Worm (Caenorhabditis elegans) whole organism, young adult: ENCODE results near the gene F08C6.5.

Experiments
- B0336.3 ChIP-seq: fragments of 200-800 bp; sonication (Bioruptor generic); IDR thresholded peaks from 2 replicates; pipeline ENCODE4 v1.3.6; 2022; ENCODE audit warnings: missing genetic modification characterization, missing compliant biosample characterization
- C17E4.6 ChIP-seq: fragments of 200-800 bp; sonication (Bioruptor generic); IDR thresholded peaks from 2 replicates; pipeline ENCODE4 v1.3.6; 2022; ENCODE audit warnings: missing genetic modification reagents, missing genetic modification characterization, missing compliant biosample characterization
- F22D6.2 ChIP-seq: sonication (generic microtip); optimal IDR thresholded peaks from 2 replicates; lab custom pipeline; 2016; ENCODE audit warnings: mild to moderate bottlenecking, missing genetic modification characterization, missing compliant biosample characterization
- F37B4.10 ChIP-seq: fragments of 200-800 bp; sonication (Bioruptor generic); IDR thresholded peaks from 2 replicates; pipeline ENCODE4 v1.3.6; 2022; ENCODE audit warnings: missing genetic modification characterization, missing compliant biosample characterization
- F39B2.1 ChIP-seq: fragments of 200-800 bp; sonication (Bioruptor generic); IDR thresholded peaks from 2 replicates; pipeline ENCODE4 v1.3.6; 2022; ENCODE audit warnings: missing genetic modification reagents, missing genetic modification characterization, missing compliant biosample characterization
- F52B5.7 ChIP-seq: sonication (generic microtip); optimal IDR thresholded peaks from 2 replicates; lab custom pipeline; 2016; ENCODE audit warnings: mild to moderate bottlenecking, missing genetic modification characterization, missing compliant biosample characterization
- K12H6.12 ChIP-seq: fragments of 200-800 bp; sonication (Bioruptor generic); optimal IDR thresholded peaks from 2 replicates; lab custom pipeline; 2018; ENCODE audit warnings: mild to moderate bottlenecking, missing genetic modification characterization, missing compliant biosample characterization
- ZK185.1 ChIP-seq: sonication (generic microtip); optimal IDR thresholded peaks from 2 replicates; lab custom pipeline; 2016; ENCODE audit warnings: mild to moderate bottlenecking, missing genetic modification characterization, missing compliant biosample characterization; ENCODE audit not compliant: poor library complexity, severe bottlenecking
- cebp-1 ChIP-seq, 2 experiments: fragments of 200-800 bp in 1 of 2; sonication (Bioruptor generic) in 1 of 2; sonication (generic microtip) in 1 of 2; IDR thresholded peaks in 1 of 2; optimal IDR thresholded peaks in 1 of 2; 2 replicates each; pipeline versions ENCODE4 v1.3.6 to Lab custom; 2017 to 2022; ENCODE audit warnings: missing compliant biosample characterization in 2 of 2, missing genetic modification characterization in 2 of 2, mild to moderate bottlenecking in 1 of 2, missing genetic modification reagents in 1 of 2, moderate library complexity in 1 of 2
- dpl-1 ChIP-seq: fragments of 150-350 bp; optimal IDR thresholded peaks from 2 replicates; lab custom pipeline; 2014; ENCODE audit warnings: missing biosample characterization, missing genetic modification reagents, missing genetic modification characterization
- egl-18 ChIP-seq: fragments of 200-800 bp; sonication (Bioruptor generic); IDR thresholded peaks from 2 replicates; pipeline ENCODE4 v1.3.6; 2022; ENCODE audit warnings: missing genetic modification reagents, missing genetic modification characterization, missing compliant biosample characterization
- ets-4 ChIP-seq: fragments of 200-800 bp; sonication (Bioruptor generic); optimal IDR thresholded peaks from 2 replicates; lab custom pipeline; 2018; ENCODE audit warnings: mild to moderate bottlenecking, missing genetic modification characterization, missing compliant biosample characterization
- hsf-1 ChIP-seq: fragments of 200-800 bp; sonication (Bioruptor generic); IDR thresholded peaks from 2 replicates; pipeline ENCODE4 v1.3.6; 2022; ENCODE audit warnings: missing genetic modification reagents, missing genetic modification characterization, missing compliant biosample characterization
- lag-1 ChIP-seq: fragments of 200-800 bp; sonication (Bioruptor generic); IDR thresholded peaks from 2 replicates; pipeline ENCODE4 v1.3.6; 2022; ENCODE audit warnings: missing genetic modification reagents, missing genetic modification characterization, missing compliant biosample characterization
- let-526 ChIP-seq: fragments of 200-800 bp; sonication (Bioruptor generic); IDR thresholded peaks from 2 replicates; pipeline ENCODE4 v1.3.6; 2022; ENCODE audit warnings: missing genetic modification reagents, missing genetic modification characterization, missing compliant biosample characterization
- let-607 ChIP-seq, 2 experiments: fragments of 200-800 bp in 1 of 2; sonication (Bioruptor generic) in 1 of 2; sonication (generic microtip) in 1 of 2; optimal IDR thresholded peaks; 2 replicates each; lab custom pipeline; 2016 to 2018; ENCODE audit warnings: mild to moderate bottlenecking in 2 of 2, missing compliant biosample characterization in 2 of 2, missing genetic modification characterization in 2 of 2, moderate library complexity in 2 of 2, missing genotype in 1 of 2
- lin-35 ChIP-seq, 3 experiments: fragments of 150-350 bp in 2 of 3; sonication (generic microtip) in 1 of 3; optimal IDR thresholded peaks; 2 replicates each; lab custom pipeline; 2014 to 2018; ENCODE audit warnings: missing biosample characterization in 3 of 3, missing genetic modification characterization in 3 of 3, missing genetic modification reagents in 3 of 3
- lin-40 ChIP-seq: sonication (generic microtip); optimal IDR thresholded peaks from 2 replicates; lab custom pipeline; 2016; ENCODE audit warnings: missing genetic modification characterization, mild to moderate bottlenecking, missing compliant biosample characterization, missing genotype, missing genetic modification reagents
- lin-54 ChIP-seq: fragments of 200-800 bp; sonication (Bioruptor generic); optimal IDR thresholded peaks from 2 replicates; lab custom pipeline; 2018; ENCODE audit warnings: mild to moderate bottlenecking, missing genetic modification characterization, missing compliant biosample characterization
- lsl-1 ChIP-seq: fragments of 200-800 bp; sonication (Bioruptor generic); optimal IDR thresholded peaks from 2 replicates; lab custom pipeline; 2018; ENCODE audit warnings: mild to moderate bottlenecking, missing genetic modification characterization, moderate library complexity, missing compliant biosample characterization
- lsy-27 ChIP-seq: sonication (generic microtip); optimal IDR thresholded peaks from 2 replicates; lab custom pipeline; 2017; ENCODE audit warnings: missing genetic modification characterization, mild to moderate bottlenecking, missing compliant biosample characterization, antibody characterized with exemption, missing genotype, borderline replicate concordance; ENCODE audit not compliant: insufficient read depth
- madf-10 ChIP-seq: sonication (generic microtip); optimal IDR thresholded peaks from 2 replicates; lab custom pipeline; 2016; ENCODE audit warnings: mild to moderate bottlenecking, missing genetic modification characterization, missing compliant biosample characterization
- madf-8 ChIP-seq: fragments of 200-800 bp; sonication (Bioruptor generic); conservative IDR thresholded peaks from 2 replicates; pipeline ENCODE4 v1.3.6; 2022; ENCODE audit warnings: missing genetic modification reagents, missing genetic modification characterization, missing compliant biosample characterization
- mel-28 ChIP-seq: sonication (generic microtip); optimal IDR thresholded peaks from 2 replicates; lab custom pipeline; 2016; ENCODE audit warnings: borderline replicate concordance, mild to moderate bottlenecking, missing genetic modification characterization, missing compliant biosample characterization
- mxl-1 ChIP-seq: sonication (generic microtip); optimal IDR thresholded peaks from 2 replicates; lab custom pipeline; 2016; ENCODE audit warnings: missing genetic modification characterization, missing compliant biosample characterization
- nfya-1 ChIP-seq: sonication (generic microtip); optimal IDR thresholded peaks from 2 replicates; lab custom pipeline; 2017; ENCODE audit warnings: antibody characterized with exemption, missing compliant biosample characterization, missing genetic modification characterization, borderline replicate concordance; ENCODE audit not compliant: insufficient read depth
- nfyb-1 ChIP-seq: fragments of 200-800 bp; sonication (Bioruptor generic); IDR thresholded peaks from 2 replicates; pipeline ENCODE4 v1.3.6; 2022; ENCODE audit warnings: missing genetic modification reagents, missing genetic modification characterization, missing compliant biosample characterization
- nhr-179 ChIP-seq: sonication (generic microtip); optimal IDR thresholded peaks from 2 replicates; lab custom pipeline; 2016; ENCODE audit warnings: mild to moderate bottlenecking, missing genetic modification characterization, missing compliant biosample characterization
- nhr-27 ChIP-seq: fragments of 200-800 bp; sonication (Bioruptor generic); optimal IDR thresholded peaks from 2 replicates; lab custom pipeline; 2018; ENCODE audit warnings: mild to moderate bottlenecking, missing genetic modification characterization, moderate library complexity, missing compliant biosample characterization
- nhr-80 ChIP-seq: sonication (generic microtip); optimal IDR thresholded peaks from 2 replicates; lab custom pipeline; 2016; ENCODE audit warnings: missing genetic modification characterization, missing compliant biosample characterization
- pha-4 ChIP-seq: fragments of 150-350 bp; sonication (generic microtip); optimal IDR thresholded peaks from 2 replicates; lab custom pipeline; 2014; ENCODE audit warnings: missing biosample characterization, missing genetic modification reagents, missing genetic modification characterization
- repo-1 ChIP-seq: sonication (generic microtip); optimal IDR thresholded peaks from 2 replicates; lab custom pipeline; 2017; ENCODE audit warnings: mild to moderate bottlenecking, missing genetic modification characterization, missing compliant biosample characterization
- sdz-38 ChIP-seq: sonication (generic microtip); optimal IDR thresholded peaks from 2 replicates; lab custom pipeline; 2016; ENCODE audit warnings: missing genotype, missing genetic modification characterization, missing compliant biosample characterization
- snpc-4 ChIP-seq, 5 experiments: fragments of 150-350 bp in 1 of 5; sonication (generic microtip) in 4 of 5; optimal IDR thresholded peaks; 2 replicates each; lab custom pipeline; 2014 to 2018; ENCODE audit warnings: missing genetic modification characterization in 5 of 5, missing biosample characterization in 3 of 5, antibody characterized with exemption in 2 of 5, mild to moderate bottlenecking in 2 of 5, missing compliant biosample characterization in 2 of 5, missing genotype in 2 of 5, moderate library complexity in 2 of 5, missing genetic modification reagents in 1 of 5
- somi-1 ChIP-seq: fragments of 200-800 bp; sonication (Bioruptor generic); optimal IDR thresholded peaks from 2 replicates; lab custom pipeline; 2018; ENCODE audit warnings: mild to moderate bottlenecking, missing genetic modification characterization, missing compliant biosample characterization
- sptf-2 ChIP-seq: fragments of 200-800 bp; sonication (Bioruptor generic); optimal IDR thresholded peaks from 2 replicates; lab custom pipeline; 2018; ENCODE audit warnings: mild to moderate bottlenecking, missing genetic modification characterization, missing compliant biosample characterization
- tbp1 ChIP-seq: fragments of 200-800 bp; sonication (Bioruptor generic); optimal IDR thresholded peaks from 2 replicates; lab custom pipeline; 2018; ENCODE audit warnings: mild to moderate bottlenecking, missing genetic modification characterization, missing compliant biosample characterization
- tbx-9 ChIP-seq: sonication (generic microtip); optimal IDR thresholded peaks from 2 replicates; lab custom pipeline; 2016; ENCODE audit warnings: borderline replicate concordance, missing genetic modification characterization, inconsistent platforms, missing compliant biosample characterization
- unc-62 ChIP-seq: fragments of 150-350 bp; optimal IDR thresholded peaks from 2 replicates; lab custom pipeline; 2014; ENCODE audit warnings: missing biosample characterization, missing genetic modification reagents, missing genetic modification characterization
- ztf-25 ChIP-seq: fragments of 200-800 bp; sonication (Bioruptor generic); IDR thresholded peaks from 2 replicates; pipeline ENCODE4 v1.3.6; 2022; ENCODE audit warnings: missing genetic modification reagents, missing genetic modification characterization, missing compliant biosample characterization
- ztf-28 ChIP-seq: fragments of 200-800 bp; sonication (Bioruptor generic); IDR thresholded peaks from 2 replicates; pipeline ENCODE4 v1.3.6; 2022; ENCODE audit warnings: missing genetic modification reagents, missing genetic modification characterization, missing compliant biosample characterization
- ztf-3 ChIP-seq: fragments of 200-800 bp; sonication (Bioruptor generic); optimal IDR thresholded peaks from 2 replicates; lab custom pipeline; 2018; ENCODE audit warnings: mild to moderate bottlenecking, missing genetic modification characterization, missing compliant biosample characterization

The F08C6.5 gene

ce11 chrX:7569685-7570518 lies 10.7 kb downstream of the F08C6.5 start, which contains the start of gene apy-1 (continued):
- no peak for TF ChIP-seq nhr-27
- TF ChIP-seq F22D6.2 (tag; lab: Kevin White, UChicago) = no peak
- peak; percentile 30 for TF ChIP-seq ZK185.1 (tag; lab: Kevin White, UChicago)
- TF ChIP-seq tbp1 (GFP tag; lab: Kevin White, UChicago) = no peak
- TF ChIP-seq ztf-3 (GFP tag; lab: Kevin White, UChicago) = no peak
- TF ChIP-seq nfyb-1 (GFP tag; lab: Robert Waterston, UW) = no peak
- no peak for TF ChIP-seq C17E4.6 (GFP tag; lab: Robert Waterston, UW)
- TF ChIP-seq let-607 (tag; optimal IDR thresholded peaks at IDR 0.05; lab: Kevin White, UChicago) = no peak
- no peak for TF ChIP-seq lsy-27 (tag; lab: Kevin White, UChicago)
- no peak for TF ChIP-seq nhr-179
- TF ChIP-seq pha-4 (tag; lab: Kevin White, UChicago) = no peak
- no peak for TF ChIP-seq F52B5.7
- peak; percentile 11 for TF ChIP-seq lin-40

ce11 chrX:7572057-7572456 lies 12.9 kb downstream of the F08C6.5 start, which contains the start of gene pcyt-1:
Gene pcyt-1, plus strand, starts transcription at chrX:7572357.
- TF ChIP-seq tbx-9 (tag; lab: Kevin White, UChicago) = no peak
- TF ChIP-seq snpc-4 (GFP tag; optimal IDR thresholded peaks at IDR 0.05; lab: Kevin White, UChicago) = no peak
- no peak for TF ChIP-seq snpc-4 (tag; optimal IDR thresholded peaks at IDR 0.05; lab: Kevin White, UChicago)
- TF ChIP-seq somi-1 (GFP tag; lab: Kevin White, UChicago) = no peak
- TF ChIP-seq unc-62 (GFP tag; lab: Kevin White, UChicago) = no peak
- no peak for TF ChIP-seq ZK185.1 (tag; lab: Kevin White, UChicago)
- no peak for TF ChIP-seq lsl-1 (GFP tag; lab: Kevin White, UChicago)
- TF ChIP-seq mel-28 (tag; lab: Kevin White, UChicago) = no peak
- TF ChIP-seq madf-8 = no peak
- no peak for TF ChIP-seq madf-10 (tag; lab: Kevin White, UChicago)
- TF ChIP-seq lag-1 (GFP tag; lab: Robert Waterston, UW) = no peak
- TF ChIP-seq sptf-2 (GFP tag; lab: Kevin White, UChicago) = no peak
- no peak for TF ChIP-seq mxl-1 (tag; lab: Kevin White, UChicago)
- no peak for TF ChIP-seq F22D6.2 (tag; lab: Kevin White, UChicago)
- TF ChIP-seq F39B2.1 (GFP tag; lab: Robert Waterston, UW) = no peak
- no peak for TF ChIP-seq repo-1
- TF ChIP-seq sdz-38 (tag; lab: Kevin White, UChicago) = no peak
- TF ChIP-seq nfya-1 (tag; lab: Kevin White, UChicago) = no peak
- no peak for TF ChIP-seq K12H6.12

DNA sequence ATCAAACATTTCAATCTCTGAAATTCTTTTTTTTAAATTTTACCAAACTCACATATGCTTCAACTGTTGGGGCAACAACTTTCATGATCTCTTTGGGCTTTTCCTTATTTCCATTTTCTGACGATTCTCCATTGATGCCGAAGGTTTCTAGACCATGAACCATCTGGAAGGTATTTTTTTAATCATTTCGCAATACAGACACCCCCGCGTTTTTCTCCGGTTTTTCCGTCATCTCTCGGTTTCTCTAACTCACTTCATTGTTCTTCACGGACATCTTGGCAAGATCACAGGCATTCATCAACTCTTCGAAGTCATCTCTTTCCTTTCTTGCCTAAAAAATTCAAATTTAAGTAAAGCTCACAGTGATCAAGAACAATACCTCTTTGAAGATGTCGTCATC lies 14.0 kb downstream of the F08C6.5 start:
- TF ChIP-seq cebp-1 (GFP tag; IDR thresholded peaks at IDR 0.05; lab: Robert Waterston, UW) (no peak), cebp-1 (tag; optimal IDR thresholded peaks at IDR 0.05; lab: Kevin White, UChicago) (peak; percentile 75), let-607 (tag; optimal IDR thresholded peaks at IDR 0.05; lab: Kevin White, UChicago) (no peak)

- TF ChIP-seq somi-1 (GFP tag; lab: Kevin White, UChicago) (no peak), lin-54 (GFP tag; lab: Kevin White, UChicago) (no peak), ztf-28 (GFP tag; lab: Robert Waterston, UW) (no peak), hsf-1 (GFP tag; lab: Robert Waterston, UW) (no peak), cebp-1 (GFP tag; IDR thresholded peaks at IDR 0.05; lab: Robert Waterston, UW) (no peak), cebp-1 (tag; optimal IDR thresholded peaks at IDR 0.05; lab: Kevin White, UChicago) (no peak), lin-35 (GFP tag; optimal IDR thresholded peaks at IDR 0.05; lab: Kevin White, UChicago) (no peak), egl-18 (GFP tag; lab: Robert Waterston, UW) (no peak), nhr-80 (no peak), B0336.3 (GFP tag; lab: Robert Waterston, UW) (no peak), let-526 (GFP tag; lab: Robert Waterston, UW) (no peak), F37B4.10 (GFP tag; lab: Robert Waterston, UW) (no peak), dpl-1 (GFP tag; lab: Kevin White, UChicago) (no peak), ztf-25 (no peak), ets-4 (GFP tag; lab: Kevin White, UChicago) (no peak), sptf-2 (GFP tag; lab: Kevin White, UChicago) (no peak), tbx-9 (tag; lab: Kevin White, UChicago) (no peak)
These were observed 14.2 kb downstream of the F08C6.5 start, which contains the start of the genes unc-98 and F08C6.18 for ce11 chrX:7573572-7573628. Gene unc-98, minus strand, starts transcription at chrX:7573619. Gene F08C6.18, minus strand, starts transcription at chrX:7573628.
